Worm (Caenorhabditis elegans) whole organism, mixed stage, embryonic: ENCODE results near the gene K11H3.8.

ENCODE experiments used
- ces-1 ChIP-seq: fragments of 150-350 bp; optimal IDR thresholded peaks from 2 replicates; lab custom pipeline; 2014; ENCODE audit warnings: missing biosample characterization, missing genetic modification reagents, missing genetic modification characterization
- drap-1 ChIP-seq: fragments of 200-800 bp; sonication (Bioruptor generic); optimal IDR thresholded peaks from 3 replicates; lab custom pipeline; 2018; ENCODE audit warnings: mild to moderate bottlenecking, missing genetic modification characterization, missing compliant biosample characterization
- elt-1 ChIP-seq: sonication (generic microtip); optimal IDR thresholded peaks from 2 replicates; lab custom pipeline; 2017; ENCODE audit warnings: missing genetic modification characterization, mild to moderate bottlenecking, missing compliant biosample characterization, antibody characterized with exemption, moderate library complexity, borderline replicate concordance; ENCODE audit not compliant: insufficient read depth
- elt-3 ChIP-seq: fragments of 150-350 bp; optimal IDR thresholded peaks from 2 replicates; lab custom pipeline; 2014; ENCODE audit warnings: missing biosample characterization, missing genetic modification characterization
- lsy-2 ChIP-seq: fragments of 150-350 bp; optimal IDR thresholded peaks from 2 replicates; lab custom pipeline; 2014; ENCODE audit warnings: missing biosample characterization, missing genetic modification characterization
- mab-5 ChIP-seq: fragments of 150-350 bp; optimal IDR thresholded peaks from 2 replicates; lab custom pipeline; 2014; ENCODE audit warnings: missing biosample characterization, missing genetic modification characterization
- nhr-12 ChIP-seq: fragments of 150-350 bp; optimal IDR thresholded peaks from 2 replicates; lab custom pipeline; 2014; ENCODE audit warnings: missing biosample characterization, missing genetic modification characterization
- nhr-76 ChIP-seq: sonication (generic microtip); optimal IDR thresholded peaks from 2 replicates; lab custom pipeline; 2017; ENCODE audit warnings: missing biosample characterization, missing genetic modification characterization
- pha-4 ChIP-seq: fragments of 150-350 bp; optimal IDR thresholded peaks from 2 replicates; lab custom pipeline; 2018; ENCODE audit warnings: missing biosample characterization, missing genetic modification reagents, missing genetic modification characterization
- snpc-4 ChIP-seq: fragments of 150-350 bp; optimal IDR thresholded peaks from 2 replicates; lab custom pipeline; 2014; ENCODE audit warnings: missing biosample characterization, missing genetic modification characterization
- unc-39 ChIP-seq: fragments of 150-350 bp; optimal IDR thresholded peaks from 2 replicates; lab custom pipeline; 2014; ENCODE audit warnings: missing biosample characterization, missing genetic modification characterization
- unc-62 ChIP-seq: fragments of 150-350 bp; optimal IDR thresholded peaks from 2 replicates; lab custom pipeline; 2014; ENCODE audit warnings: missing biosample characterization, missing genetic modification reagents, missing genetic modification characterization
- ztf-11 ChIP-seq: fragments of 150-350 bp; optimal IDR thresholded peaks from 2 replicates; lab custom pipeline; 2014; ENCODE audit warnings: missing biosample characterization, missing genetic modification characterization

DNA sequence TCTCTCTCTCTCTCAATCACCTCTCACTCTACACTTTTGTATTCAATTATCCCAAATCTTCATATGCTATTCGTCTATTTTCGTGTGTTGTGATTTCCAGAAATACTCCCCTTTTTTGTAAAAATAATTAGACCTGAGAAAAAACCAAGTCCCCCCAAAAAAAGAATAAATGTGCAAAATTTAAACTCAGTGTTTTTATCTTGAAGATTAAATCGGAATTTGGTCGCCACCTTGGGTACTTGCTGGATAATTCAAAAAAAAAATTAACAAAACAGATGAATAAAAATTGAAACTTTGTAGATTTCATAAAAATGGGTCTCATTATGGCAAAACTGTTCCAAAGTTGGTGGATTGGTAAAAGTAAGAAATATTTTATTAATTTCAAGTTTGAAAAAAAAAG is 12.0 kb upstream of the K11H3.8 start, which contains the start of gene arl-5:
- no peak for TF ChIP-seq unc-39 (tag; lab: Kevin White, UChicago)
- TF ChIP-seq nhr-76 (tag; lab: Kevin White, UChicago), result no peak
- no peak for TF ChIP-seq ztf-11
- no peak for TF ChIP-seq elt-1
- no peak for TF ChIP-seq snpc-4 (tag; lab: Kevin White, UChicago)
- no peak for TF ChIP-seq ces-1
- no peak for TF ChIP-seq drap-1
- no peak for TF ChIP-seq nhr-12
- no peak for TF ChIP-seq pha-4
- no peak for TF ChIP-seq elt-3 (tag; lab: Kevin White, UChicago)
- TF ChIP-seq lsy-2, result no peak
- TF ChIP-seq unc-62 (GFP tag; lab: Kevin White, UChicago), result no peak
- no peak for TF ChIP-seq mab-5 (tag; lab: Kevin White, UChicago)
